Fruit fly (Drosophila melanogaster) whole organism, embryonic: ENCODE results near the gene CG5262.
A peak's percentile ranks its signal among the peaks of the same experiment; 100 is the strongest.

Experiments used
- Awh ChIP-seq: fragments of 200-800 bp; sonication (Bioruptor generic); IDR thresholded peaks from 2 replicates; pipeline ENCODE4, ENCODE4 v1.3.6; 2022; ENCODE audit warnings: missing biosample characterization, missing genetic modification characterization
- CG10565 ChIP-seq: fragments of 200-800 bp; sonication (Bioruptor generic); optimal IDR thresholded peaks from 3 replicates; lab custom pipeline; 2016; ENCODE audit warnings: missing biosample characterization, mild to moderate bottlenecking, missing genetic modification characterization
- CG1233 ChIP-seq: fragments of 200-800 bp; sonication (Bioruptor generic); optimal IDR thresholded peaks from 4 replicates; lab custom pipeline; 2018; ENCODE audit warnings: missing biosample characterization, mild to moderate bottlenecking, missing genetic modification characterization
- CG13424 ChIP-seq: fragments of 200-800 bp; sonication (Bioruptor generic); optimal IDR thresholded peaks from 2 replicates; lab custom pipeline; 2019; ENCODE audit warnings: missing biosample characterization, mild to moderate bottlenecking, missing genetic modification characterization, moderate library complexity
- CG14014 ChIP-seq: fragments of 200-800 bp; sonication (Bioruptor generic); IDR thresholded peaks from 2 replicates; pipeline ENCODE4 v1.3.6; 2022; ENCODE audit warnings: missing biosample characterization, missing genetic modification characterization
- CG14667 ChIP-seq: fragments of 200-800 bp; sonication (Bioruptor generic); IDR thresholded peaks from 2 replicates; pipeline ENCODE4 v1.3.6; 2022; ENCODE audit warnings: missing biosample characterization, missing genetic modification characterization
- CG1529 ChIP-seq: fragments of 200-800 bp; sonication (Bioruptor generic); optimal IDR thresholded peaks from 3 replicates; lab custom pipeline; 2018; ENCODE audit warnings: missing biosample characterization, missing genetic modification characterization
- CG1603 ChIP-seq: fragments of 200-800 bp; sonication (Bioruptor generic); optimal IDR thresholded peaks from 2 replicates; lab custom pipeline; 2019; ENCODE audit warnings: missing biosample characterization, mild to moderate bottlenecking, missing genetic modification characterization, moderate library complexity
- CG17612 ChIP-seq: fragments of 200-800 bp; sonication (Bioruptor generic); IDR thresholded peaks from 2 replicates; pipeline ENCODE4 v1.3.6; 2022; ENCODE audit warnings: missing biosample characterization, missing genetic modification characterization
- CG17829 ChIP-seq: fragments of 200-800 bp; optimal IDR thresholded peaks from 2 replicates; lab custom pipeline; 2019; ENCODE audit warnings: missing biosample characterization, mild to moderate bottlenecking, missing genetic modification characterization, moderate library complexity
- CG2202 ChIP-seq: fragments of 200-800 bp; sonication (Bioruptor generic); optimal IDR thresholded peaks from 2 replicates; lab custom pipeline; 2018; ENCODE audit warnings: missing biosample characterization, mild to moderate bottlenecking, missing genetic modification characterization
- CG33213 ChIP-seq: fragments of 200-800 bp; sonication (Bioruptor generic); optimal IDR thresholded peaks from 3 replicates; lab custom pipeline; 2016; ENCODE audit warnings: missing biosample characterization, missing genetic modification characterization
- CG34422 ChIP-seq: fragments of 200-800 bp; sonication (Bioruptor generic); IDR thresholded peaks from 3 replicates; pipeline ENCODE4 v1.3.6; 2022; ENCODE audit warnings: missing biosample characterization, missing genetic modification characterization
- CG3726 ChIP-seq: fragments of 200-800 bp; sonication (Bioruptor generic); IDR thresholded peaks from 3 replicates; pipeline ENCODE4, ENCODE4 v1.3.6; 2022; ENCODE audit warnings: missing biosample characterization, missing genetic modification characterization
- CG4730 ChIP-seq: fragments of 200-800 bp; sonication (Bioruptor generic); IDR thresholded peaks from 2 replicates; pipeline ENCODE4 v1.3.6; 2022; ENCODE audit warnings: missing biosample characterization, missing genetic modification characterization
- D19B ChIP-seq: fragments of 200-800 bp; sonication (Bioruptor generic); optimal IDR thresholded peaks from 2 replicates; lab custom pipeline; 2017; ENCODE audit warnings: missing biosample characterization, mild to moderate bottlenecking, missing genetic modification characterization
- Dip3 ChIP-seq: fragments of 200-800 bp; sonication (Bioruptor generic); optimal IDR thresholded peaks from 3 replicates; lab custom pipeline; 2016; ENCODE audit warnings: missing biosample characterization, missing genetic modification characterization
- Doc2 ChIP-seq: fragments of 200-800 bp; sonication (Bioruptor generic); IDR thresholded peaks from 2 replicates; pipeline ENCODE4 v1.3.6; 2022; ENCODE audit warnings: missing biosample characterization, missing genetic modification characterization
- Doc3 ChIP-seq: fragments of 200-800 bp; sonication (Bioruptor generic); IDR thresholded peaks from 3 replicates; pipeline ENCODE4 v1.3.6; 2022; ENCODE audit warnings: missing biosample characterization, missing genetic modification characterization; ENCODE audit not compliant: partially characterized antibody
- ERR ChIP-seq: fragments of 200-800 bp; sonication (Bioruptor generic); optimal IDR thresholded peaks from 2 replicates; lab custom pipeline; 2016; ENCODE audit warnings: missing biosample characterization, missing genetic modification characterization
- Ets65A ChIP-seq: fragments of 200-800 bp; sonication (Bioruptor generic); peaks from one replicate; lab custom pipeline; 2016; ENCODE audit warnings: missing biosample characterization, missing genetic modification characterization
- Fer1 ChIP-seq: fragments of 200-800 bp; sonication (Bioruptor generic); optimal IDR thresholded peaks from 2 replicates; lab custom pipeline; 2017; ENCODE audit warnings: missing biosample characterization, mild to moderate bottlenecking, missing genetic modification characterization
- HmgZ ChIP-seq: fragments of 200-800 bp; sonication (Bioruptor generic); optimal IDR thresholded peaks from 2 replicates; lab custom pipeline; 2018; ENCODE audit warnings: missing biosample characterization, mild to moderate bottlenecking, missing genetic modification characterization
- Hr3 ChIP-seq: fragments of 200-800 bp; sonication (Bioruptor generic); optimal IDR thresholded peaks from 3 replicates; lab custom pipeline; 2016; ENCODE audit warnings: missing biosample characterization, missing genetic modification characterization
- Jarid2 ChIP-seq: fragments of 200-800 bp; sonication (Bioruptor generic); optimal IDR thresholded peaks from 3 replicates; lab custom pipeline; 2017; ENCODE audit warnings: mild to moderate bottlenecking, missing biosample characterization, missing genetic modification reagents, missing genetic modification characterization
- Max ChIP-seq: fragments of 200-800 bp; sonication (Bioruptor generic); optimal IDR thresholded peaks from 2 replicates; lab custom pipeline; 2016; ENCODE audit warnings: missing biosample characterization, mild to moderate bottlenecking, missing genetic modification characterization
- Sox100B ChIP-seq: fragments of 200-800 bp; sonication (Bioruptor generic); optimal IDR thresholded peaks from 3 replicates; lab custom pipeline; 2018; ENCODE audit warnings: missing biosample characterization, mild to moderate bottlenecking, missing genetic modification characterization
- Ssrp ChIP-seq: fragments of 200-800 bp; sonication (Bioruptor generic); optimal IDR thresholded peaks from 2 replicates; lab custom pipeline; 2018; ENCODE audit warnings: missing biosample characterization, mild to moderate bottlenecking, missing genetic modification characterization, moderate library complexity
- Xbp1 ChIP-seq: fragments of 200-800 bp; sonication (Bioruptor generic); optimal IDR thresholded peaks from 3 replicates; lab custom pipeline; 2016; ENCODE audit warnings: missing biosample characterization, mild to moderate bottlenecking, missing genetic modification characterization
- ab ChIP-seq: fragments of 200-800 bp; sonication (Bioruptor generic); optimal IDR thresholded peaks from 2 replicates; lab custom pipeline; 2016; ENCODE audit warnings: missing biosample characterization, missing genetic modification characterization
- az2 ChIP-seq: fragments of 200-800 bp; sonication (Bioruptor generic); optimal IDR thresholded peaks from 3 replicates; lab custom pipeline; 2016; ENCODE audit warnings: missing biosample characterization, missing genetic modification characterization
- cwo ChIP-seq: fragments of 200-800 bp; sonication (Bioruptor generic); optimal IDR thresholded peaks from 3 replicates; lab custom pipeline; 2017; ENCODE audit warnings: missing biosample characterization, missing genetic modification characterization, mild to moderate bottlenecking, moderate library complexity, missing genetic modification reagents
- da ChIP-seq: fragments of 200-800 bp; sonication (Bioruptor generic); optimal IDR thresholded peaks from 2 replicates; lab custom pipeline; 2016; ENCODE audit warnings: missing biosample characterization, missing genetic modification characterization
- dmrt11E ChIP-seq: fragments of 200-800 bp; sonication (Bioruptor generic); optimal IDR thresholded peaks from 3 replicates; lab custom pipeline; 2018; ENCODE audit warnings: missing biosample characterization, mild to moderate bottlenecking, missing genetic modification characterization, moderate library complexity
- eyg ChIP-seq: fragments of 200-800 bp; sonication (Bioruptor generic); optimal IDR thresholded peaks from 3 replicates; lab custom pipeline; 2016; ENCODE audit warnings: missing biosample characterization, missing genetic modification characterization
- fu2 ChIP-seq: fragments of 200-800 bp; sonication (Bioruptor generic); optimal IDR thresholded peaks from 2 replicates; lab custom pipeline; 2016; ENCODE audit warnings: missing biosample characterization, missing genetic modification characterization
- gem ChIP-seq: fragments of 200-800 bp; sonication (Bioruptor generic); optimal IDR thresholded peaks from 2 replicates; lab custom pipeline; 2019; ENCODE audit warnings: missing biosample characterization, mild to moderate bottlenecking, missing genetic modification characterization, moderate library complexity
- gsb-n ChIP-seq: fragments of 200-800 bp; sonication (Bioruptor generic); optimal IDR thresholded peaks from 3 replicates; lab custom pipeline; 2018; ENCODE audit warnings: missing biosample characterization, mild to moderate bottlenecking, missing genetic modification characterization
- luna ChIP-seq: fragments of 200-800 bp; sonication (Bioruptor generic); optimal IDR thresholded peaks from 2 replicates; lab custom pipeline; 2016; ENCODE audit warnings: missing biosample characterization, missing genetic modification characterization
- org-1 ChIP-seq: fragments of 200-800 bp; sonication (Bioruptor generic); optimal IDR thresholded peaks from 2 replicates; lab custom pipeline; 2017; ENCODE audit warnings: missing biosample characterization, missing genetic modification characterization
- ranshi ChIP-seq: fragments of 200-800 bp; sonication (Bioruptor generic); IDR thresholded peaks from 2 replicates; pipeline ENCODE4 v1.3.6; 2022; ENCODE audit warnings: missing biosample characterization, missing genetic modification characterization
- rib ChIP-seq: fragments of 200-800 bp; sonication (Bioruptor generic); IDR thresholded peaks from 2 replicates; pipeline ENCODE4 v1.3.6; 2022; ENCODE audit warnings: missing biosample characterization, missing genetic modification characterization
- scrt ChIP-seq: fragments of 200-800 bp; sonication (Bioruptor generic); optimal IDR thresholded peaks from 2 replicates; lab custom pipeline; 2018; ENCODE audit warnings: missing biosample characterization, mild to moderate bottlenecking, missing genetic modification characterization, moderate library complexity
- sens ChIP-seq: fragments of 200-800 bp; sonication (Bioruptor generic); peaks from one replicate; lab custom pipeline; 2016; ENCODE audit warnings: missing biosample characterization, missing genetic modification characterization
- stwl ChIP-seq: fragments of 200-800 bp; sonication (Bioruptor generic); optimal IDR thresholded peaks from 3 replicates; lab custom pipeline; 2018; ENCODE audit warnings: missing biosample characterization, mild to moderate bottlenecking, missing genetic modification characterization, moderate library complexity
- twi ChIP-seq: fragments of 200-800 bp; optimal IDR thresholded peaks from 2 replicates; lab custom pipeline; 2019; ENCODE audit warnings: missing biosample characterization, mild to moderate bottlenecking, missing genetic modification characterization, moderate library complexity
- zen ChIP-seq: fragments of 200-800 bp; sonication (Bioruptor generic); optimal IDR thresholded peaks from 3 replicates; lab custom pipeline; 2018; ENCODE audit warnings: missing biosample characterization, mild to moderate bottlenecking, missing genetic modification characterization, moderate library complexity

The CG5262 gene

dm6 chr3L:20447337-20447736, 17.1 kb upstream of the CG5262 start (continued):
- TF ChIP-seq CG17829 (tag; lab: Kevin White, UChicago) (no peak), CG10565 (GFP tag; lab: Kevin White, UChicago) (no peak), CG1233 (GFP tag; lab: Kevin White, UChicago) (no peak), Sox100B (GFP tag; lab: Kevin White, UChicago) (no peak), HmgZ (tag; lab: Kevin White, UChicago) (no peak), luna (no peak), CG2202 (tag; lab: Kevin White, UChicago) (no peak), CG1529 (GFP tag; lab: Kevin White, UChicago) (no peak), Awh (GFP tag; lab: Robert Waterston, UW) (no peak), sens (GFP tag; lab: Kevin White, UChicago) (peak; percentile 70), Xbp1 (GFP tag; lab: Kevin White, UChicago) (no peak), CG17612 (no peak), CG3726 (GFP tag; lab: Robert Waterston, UW) (0 out of 3 replicates have a peak, but pooled peaks have one; percentile 36), da (GFP tag; lab: Kevin White, UChicago) (no peak), Hr3 (GFP tag; lab: Kevin White, UChicago) (no peak), CG34422 (no peak), CG4730 (GFP tag; lab: Robert Waterston, UW) (no peak), CG1603 (tag; lab: Kevin White, UChicago) (peak; percentile 61), CG13424 (tag; lab: Kevin White, UChicago) (no peak), az2 (GFP tag; lab: Kevin White, UChicago) (peak; percentile 28), fu2 (GFP tag; lab: Kevin White, UChicago) (no peak), zen (tag; lab: Kevin White, UChicago) (no peak), eyg (GFP tag; lab: Kevin White, UChicago) (no peak), ERR (GFP tag; lab: Kevin White, UChicago) (no peak), Max (GFP tag; lab: Kevin White, UChicago) (no peak), CG14667 (GFP tag; lab: Robert Waterston, UW) (0 out of 2 replicates have a peak, but pooled peaks have one; percentile 11), Doc3 (no peak), ab (GFP tag; lab: Kevin White, UChicago) (no peak), gsb-n (peak; percentile 36), dmrt11E (tag; lab: Kevin White, UChicago) (peak; percentile 70), Fer1 (no peak), ranshi (GFP tag; lab: Robert Waterston, UW) (no peak), Dip3 (no peak), CG33213 (GFP tag; lab: Kevin White, UChicago) (no peak), rib (GFP tag; lab: Robert Waterston, UW) (no peak), Doc2 (GFP tag; lab: Robert Waterston, UW) (no peak), gem (tag; lab: Kevin White, UChicago) (peak; percentile 55), stwl (tag; lab: Kevin White, UChicago) (no peak), Ets65A (GFP tag; lab: Kevin White, UChicago) (no peak), scrt (GFP tag; lab: Kevin White, UChicago) (no peak), Ssrp (tag; lab: Kevin White, UChicago) (no peak), CG14014 (GFP tag; lab: Robert Waterston, UW) (no peak), Jarid2 (GFP tag; lab: Kevin White, UChicago) (no peak), cwo (GFP tag; lab: Kevin White, UChicago) (no peak), D19B (GFP tag; lab: Kevin White, UChicago) (no peak), twi (no peak), org-1 (GFP tag; lab: Kevin White, UChicago) (no peak)
